Fruit fly (Drosophila melanogaster) whole organism, embryonic: ENCODE data around the gene CG15403.

Experiments
- Antp ChIP-seq: fragments of 200-800 bp; sonication (Bioruptor generic); optimal IDR thresholded peaks from 3 replicates; lab custom pipeline; 2016; ENCODE audit warnings: missing biosample characterization, missing genetic modification characterization
- CG10267 ChIP-seq: fragments of 200-800 bp; sonication (Bioruptor generic); optimal IDR thresholded peaks from 2 replicates; lab custom pipeline; 2018; ENCODE audit warnings: missing biosample characterization, mild to moderate bottlenecking, missing genetic modification characterization, moderate library complexity
- CG10959 ChIP-seq: fragments of 200-800 bp; sonication (Bioruptor generic); IDR thresholded peaks from 2 replicates; pipeline ENCODE4 v1.3.6; 2022; ENCODE audit warnings: missing biosample characterization, missing genetic modification characterization
- CG10979 ChIP-seq: fragments of 200-800 bp; sonication (Bioruptor generic); optimal IDR thresholded peaks from 2 replicates; lab custom pipeline; 2018; ENCODE audit warnings: missing biosample characterization, mild to moderate bottlenecking, missing genetic modification characterization, moderate library complexity
- CG11504 ChIP-seq: fragments of 200-800 bp; sonication (Bioruptor generic); optimal IDR thresholded peaks from 3 replicates; lab custom pipeline; 2019; ENCODE audit warnings: missing biosample characterization, mild to moderate bottlenecking, missing genetic modification characterization, moderate library complexity
- CG14441 ChIP-seq: fragments of 200-800 bp; sonication (Bioruptor generic); IDR thresholded peaks from 2 replicates; pipeline ENCODE4 v1.3.6; 2022; ENCODE audit warnings: missing biosample characterization, missing genetic modification characterization
- CG15601 ChIP-seq: fragments of 200-800 bp; sonication (Bioruptor generic); optimal IDR thresholded peaks from 3 replicates; lab custom pipeline; 2019; ENCODE audit warnings: missing biosample characterization, mild to moderate bottlenecking, missing genetic modification characterization, moderate library complexity
- CG17359 ChIP-seq: fragments of 200-800 bp; sonication (Bioruptor generic); optimal IDR thresholded peaks from 3 replicates; lab custom pipeline; 2018; ENCODE audit warnings: missing biosample characterization, mild to moderate bottlenecking, missing genetic modification characterization, moderate library complexity
- CG17361 ChIP-seq: fragments of 200-800 bp; sonication (Bioruptor generic); IDR thresholded peaks from 3 replicates; pipeline ENCODE4 v1.3.6; 2022; ENCODE audit warnings: missing biosample characterization, missing genetic modification characterization
- CG18262 ChIP-seq: fragments of 200-800 bp; optimal IDR thresholded peaks from 3 replicates; lab custom pipeline; 2019; ENCODE audit warnings: missing biosample characterization, mild to moderate bottlenecking, missing genetic modification characterization, moderate library complexity
- CG2678 ChIP-seq: fragments of 200-800 bp; sonication (Bioruptor generic); optimal IDR thresholded peaks from 3 replicates; lab custom pipeline; 2019; ENCODE audit warnings: missing biosample characterization, mild to moderate bottlenecking, missing genetic modification characterization, moderate library complexity
- CG2712 ChIP-seq: fragments of 200-800 bp; optimal IDR thresholded peaks from 3 replicates; lab custom pipeline; 2019; ENCODE audit warnings: missing biosample characterization, mild to moderate bottlenecking, missing genetic modification characterization, moderate library complexity
- CG31441 ChIP-seq: fragments of 200-800 bp; sonication (Bioruptor generic); IDR thresholded peaks from 2 replicates; pipeline ENCODE4 v1.3.6; 2022; ENCODE audit warnings: missing biosample characterization, missing genetic modification characterization
- CG32532 ChIP-seq: fragments of 200-800 bp; sonication (Bioruptor generic); IDR thresholded peaks from 2 replicates; pipeline ENCODE4 v1.3.6; 2022; ENCODE audit warnings: missing biosample characterization, missing genetic modification characterization
- CG34422 ChIP-seq: fragments of 200-800 bp; sonication (Bioruptor generic); IDR thresholded peaks from 3 replicates; pipeline ENCODE4 v1.3.6; 2022; ENCODE audit warnings: missing biosample characterization, missing genetic modification characterization
- CG4424 ChIP-seq: fragments of 200-800 bp; sonication (Bioruptor generic); optimal IDR thresholded peaks from 3 replicates; lab custom pipeline; 2016; ENCODE audit warnings: missing biosample characterization, missing genetic modification characterization
- CG6175 ChIP-seq: fragments of 200-800 bp; sonication (Bioruptor generic); IDR thresholded peaks from 3 replicates; pipeline ENCODE4 v1.3.6; 2022; ENCODE audit warnings: missing biosample characterization, missing genetic modification characterization
- D19A ChIP-seq: fragments of 200-800 bp; optimal IDR thresholded peaks from 3 replicates; lab custom pipeline; 2019; ENCODE audit warnings: missing biosample characterization, mild to moderate bottlenecking, missing genetic modification characterization, moderate library complexity
- Ets65A ChIP-seq: fragments of 200-800 bp; sonication (Bioruptor generic); peaks from one replicate; lab custom pipeline; 2016; ENCODE audit warnings: missing biosample characterization, missing genetic modification characterization
- Gug ChIP-seq: fragments of 200-800 bp; sonication (Bioruptor generic); IDR thresholded peaks from 4 replicates; pipeline ENCODE4 v1.3.6; 2022; ENCODE audit warnings: missing biosample characterization, missing genetic modification characterization
- H15 ChIP-seq: fragments of 200-800 bp; sonication (Bioruptor generic); IDR thresholded peaks from 3 replicates; pipeline ENCODE4 v1.3.6; 2022; ENCODE audit warnings: missing biosample characterization, missing genetic modification characterization
- H2.0 ChIP-seq: fragments of 200-800 bp; sonication (Bioruptor generic); IDR thresholded peaks from 2 replicates; pipeline ENCODE4 v1.3.6; 2022; ENCODE audit warnings: missing biosample characterization, missing genetic modification characterization
- Hr51 ChIP-seq, 2 experiments: fragments of 200-800 bp; sonication (Bioruptor generic); optimal IDR thresholded peaks; 2 replicates in 1 of 2; 3 replicates in 1 of 2; lab custom pipeline; 2016 to 2018; ENCODE audit warnings: missing biosample characterization in 2 of 2, missing genetic modification characterization in 2 of 2, mild to moderate bottlenecking in 1 of 2, moderate library complexity in 1 of 2
- Nf-YB ChIP-seq: fragments of 200-800 bp; sonication (Bioruptor generic); optimal IDR thresholded peaks from 3 replicates; lab custom pipeline; 2019; ENCODE audit warnings: missing biosample characterization, mild to moderate bottlenecking, missing genetic modification characterization, moderate library complexity
- Oli ChIP-seq: fragments of 200-800 bp; sonication (Bioruptor generic); optimal IDR thresholded peaks from 2 replicates; lab custom pipeline; 2018; ENCODE audit warnings: missing biosample characterization, mild to moderate bottlenecking, missing genetic modification characterization, moderate library complexity
- Optix ChIP-seq: fragments of 200-800 bp; sonication (Bioruptor generic); IDR thresholded peaks from 3 replicates; pipeline ENCODE4 v1.3.6; 2022; ENCODE audit warnings: missing biosample characterization, missing genetic modification characterization
- Rx ChIP-seq: fragments of 200-800 bp; sonication (Bioruptor generic); IDR thresholded peaks from 2 replicates; pipeline ENCODE4 v1.3.6; 2022; ENCODE audit warnings: missing biosample characterization, missing genetic modification characterization
- Xrp1 ChIP-seq: fragments of 200-800 bp; sonication (Bioruptor generic); IDR thresholded peaks from 2 replicates; pipeline ENCODE4 v1.3.6; 2022; ENCODE audit warnings: missing biosample characterization, missing genetic modification characterization
- bab2 ChIP-seq: fragments of 200-800 bp; sonication (Bioruptor generic); optimal IDR thresholded peaks from 2 replicates; lab custom pipeline; 2016; ENCODE audit warnings: missing biosample characterization, missing genetic modification characterization
- croc ChIP-seq: fragments of 200-800 bp; sonication (Bioruptor generic); conservative IDR thresholded peaks from 3 replicates; pipeline ENCODE4 v1.3.6; 2022; ENCODE audit warnings: missing biosample characterization, missing genetic modification characterization
- dysf ChIP-seq: fragments of 200-800 bp; sonication (Bioruptor generic); IDR thresholded peaks from 3 replicates; pipeline ENCODE4 v1.3.6; 2022; ENCODE audit warnings: missing biosample characterization, missing genetic modification characterization
- eve ChIP-seq, 2 experiments: fragments of >200 bp; optimal IDR thresholded peaks; 2 replicates each; lab custom pipeline; 2017; ENCODE audit warnings: missing biosample characterization in 2 of 2, missing genetic modification characterization in 2 of 2
- fd64A ChIP-seq: fragments of 200-800 bp; sonication (Bioruptor generic); optimal IDR thresholded peaks from 3 replicates; lab custom pipeline; 2018; ENCODE audit warnings: missing biosample characterization, mild to moderate bottlenecking, missing genetic modification characterization
- fd96Cb ChIP-seq: fragments of 200-800 bp; sonication (Bioruptor generic); optimal IDR thresholded peaks from 2 replicates; lab custom pipeline; 2018; ENCODE audit warnings: missing biosample characterization, mild to moderate bottlenecking, missing genetic modification characterization, moderate library complexity
- gt ChIP-seq: fragments of 200-800 bp; sonication (Bioruptor generic); IDR thresholded peaks from 2 replicates; pipeline ENCODE4 v1.3.6; 2022; ENCODE audit warnings: missing biosample characterization, missing genetic modification characterization
- hkb ChIP-seq, 2 experiments: fragments of 200-800 bp in 1 of 2; fragments of >200 bp in 1 of 2; sonication (Bioruptor generic) in 1 of 2; IDR thresholded peaks in 1 of 2; optimal IDR thresholded peaks in 1 of 2; 2 replicates each; pipeline versions ENCODE4 v1.3.6 to Lab custom; 2017 to 2022; ENCODE audit warnings: missing biosample characterization in 1 of 2, missing genetic modification characterization in 1 of 2
- kah ChIP-seq: fragments of 200-800 bp; sonication (Bioruptor generic); optimal IDR thresholded peaks from 2 replicates; lab custom pipeline; 2018; ENCODE audit warnings: missing biosample characterization, mild to moderate bottlenecking, missing genetic modification characterization
- lilli ChIP-seq: fragments of 200-800 bp; sonication (Bioruptor generic); optimal IDR thresholded peaks from 3 replicates; lab custom pipeline; 2016; ENCODE audit warnings: missing biosample characterization, missing genetic modification characterization
- pan ChIP-seq, 4 experiments: fragments of >200 bp in 3 of 4; fragments of 200-800 bp in 1 of 4; sonication (Bioruptor generic) in 1 of 4; optimal IDR thresholded peaks in 3 of 4; IDR thresholded peaks in 1 of 4; 2 replicates each; pipeline versions ENCODE4 v1.3.6 to Lab custom; 2017 to 2022; ENCODE audit warnings: missing biosample characterization in 2 of 4, missing genetic modification characterization in 2 of 4, mixed read lengths in 1 of 4
- phol ChIP-seq: fragments of 200-800 bp; sonication (Bioruptor generic); optimal IDR thresholded peaks from 3 replicates; lab custom pipeline; 2018; ENCODE audit warnings: missing biosample characterization, mild to moderate bottlenecking, missing genetic modification characterization, moderate library complexity
- pnt ChIP-seq: fragments of 200-800 bp; sonication (Bioruptor generic); optimal IDR thresholded peaks from 3 replicates; lab custom pipeline; 2016; ENCODE audit warnings: missing biosample characterization, missing genetic modification characterization
- ranshi ChIP-seq: fragments of 200-800 bp; sonication (Bioruptor generic); IDR thresholded peaks from 2 replicates; pipeline ENCODE4 v1.3.6; 2022; ENCODE audit warnings: missing biosample characterization, missing genetic modification characterization
- row ChIP-seq: fragments of 200-800 bp; sonication (Bioruptor generic); IDR thresholded peaks from 3 replicates; pipeline ENCODE4 v1.3.6; 2022; ENCODE audit warnings: missing biosample characterization, missing genetic modification characterization
- schlank ChIP-seq: fragments of 200-800 bp; sonication (Bioruptor generic); optimal IDR thresholded peaks from 2 replicates; lab custom pipeline; 2018; ENCODE audit warnings: missing biosample characterization, mild to moderate bottlenecking, missing genetic modification characterization
- sisA ChIP-seq: fragments of 200-800 bp; sonication (Bioruptor generic); IDR thresholded peaks from 2 replicates; pipeline ENCODE4 v1.3.6; 2022; ENCODE audit warnings: missing biosample characterization, missing genetic modification characterization
- slou ChIP-seq: fragments of 200-800 bp; sonication (Bioruptor generic); optimal IDR thresholded peaks from 3 replicates; lab custom pipeline; 2016; ENCODE audit warnings: missing biosample characterization, missing genetic modification characterization
- tin ChIP-seq: fragments of 200-800 bp; sonication (Bioruptor generic); optimal IDR thresholded peaks from 3 replicates; lab custom pipeline; 2016; ENCODE audit warnings: missing biosample characterization, missing genetic modification characterization
- z ChIP-seq: fragments of 200-800 bp; sonication (Bioruptor generic); IDR thresholded peaks from 3 replicates; pipeline ENCODE4 v1.3.6; 2022; ENCODE audit warnings: missing biosample characterization, missing genetic modification characterization
- zfh1 ChIP-seq: fragments of 200-800 bp; sonication (Bioruptor generic); IDR thresholded peaks from 3 replicates; pipeline ENCODE4 v1.3.6; 2022; ENCODE audit warnings: missing biosample characterization, missing genetic modification characterization

The CG15403 gene

dm6 chr2L:3105895-3106294 lies 22.5 kb upstream of the CG15403 start (continued):
- TF ChIP-seq Antp = peak; percentile 16
- TF ChIP-seq zfh1 = 0 out of 3 replicates have a peak, but pooled peaks have one; percentile 13
- peak; percentile 33; the same call in 1 of the 2 replicates for TF ChIP-seq CG32532 (GFP tag; lab: Robert Waterston, UW)
- peak; percentile 7 for TF ChIP-seq CG10267
- peak; percentile 21 for TF ChIP-seq Oli (tag; lab: Kevin White, UChicago)
- TF ChIP-seq CG17359 (tag; lab: Kevin White, UChicago) = peak; percentile 33
- TF ChIP-seq eve (GFP tag; optimal IDR thresholded peaks at IDR 0.05; lab: Kevin White, UChicago) = peak in 1 of 2 experiments; percentile 15
- TF ChIP-seq fd96Cb (tag; lab: Kevin White, UChicago) = peak; percentile 15
- TF ChIP-seq phol (tag; lab: Kevin White, UChicago) = peak; percentile 52
- TF ChIP-seq CG10979 = peak; percentile 54
- TF ChIP-seq pnt (GFP tag; lab: Kevin White, UChicago) = peak; percentile 21
- no peak for TF ChIP-seq croc
- 0 out of 3 replicates have a peak, but pooled peaks have one; percentile 40 for TF ChIP-seq H15 (GFP tag; lab: Robert Waterston, UW)
- TF ChIP-seq fd64A = no peak
- TF ChIP-seq D19A (tag; lab: Kevin White, UChicago) = peak; percentile 2
- TF ChIP-seq row (GFP tag; lab: Robert Waterston, UW) = peak; percentile 42
- peak; percentile 4 for TF ChIP-seq bab2 (GFP tag; lab: Kevin White, UChicago)
- TF ChIP-seq CG10959 = 0 out of 2 replicates have a peak, but pooled peaks have one; percentile 9
- TF ChIP-seq dysf (GFP tag; lab: Robert Waterston, UW) = no peak
- peak; percentile 50 for TF ChIP-seq CG14441 (GFP tag; lab: Robert Waterston, UW)
- no peak for TF ChIP-seq slou (GFP tag; lab: Kevin White, UChicago)
- TF ChIP-seq CG2712 = peak; percentile 52
- TF ChIP-seq tin (GFP tag; lab: Kevin White, UChicago) = peak; percentile 16
- TF ChIP-seq kah (GFP tag; lab: Kevin White, UChicago) = no peak
- 0 out of 3 replicates have a peak, but pooled peaks have one; percentile 36 for TF ChIP-seq CG17361 (GFP tag; lab: Robert Waterston, UW)
- no peak for TF ChIP-seq schlank (tag; lab: Kevin White, UChicago)
- peak; percentile 6 for TF ChIP-seq lilli (GFP tag; lab: Kevin White, UChicago)
- TF ChIP-seq Ets65A (GFP tag; lab: Kevin White, UChicago) = peak; percentile 93
- peak; percentile 1 for TF ChIP-seq CG15601
- TF ChIP-seq gt (GFP tag; lab: Robert Waterston, UW) = 0 out of 2 replicates have a peak, but pooled peaks have one; percentile 10
- no peak for TF ChIP-seq hkb (optimal IDR thresholded peaks at IDR 0.05; lab: Kevin White, UChicago)
- TF ChIP-seq hkb (GFP tag; IDR thresholded peaks at IDR 0.05; lab: Robert Waterston, UW) = peak; percentile 43; the same call in 1 of the 2 replicates
- peak; percentile 50 for TF ChIP-seq CG11504 (tag; lab: Kevin White, UChicago)
- no peak for TF ChIP-seq Nf-YB
- TF ChIP-seq sisA = peak; percentile 50
- TF ChIP-seq Gug (GFP tag; lab: Robert Waterston, UW) = peak; percentile 55; the same call in 3 of the 4 replicates
- no peak for TF ChIP-seq CG6175 (GFP tag; lab: Robert Waterston, UW)
- TF ChIP-seq CG4424 (GFP tag; lab: Kevin White, UChicago) = peak; percentile 44
- no peak for TF ChIP-seq pan (optimal IDR thresholded peaks at IDR 0.05; lab: Kevin White, UChicago)
- peak in 1 of 2 experiments; percentile 40 for TF ChIP-seq pan (GFP tag; optimal IDR thresholded peaks at IDR 0.05 in 1 of 2, IDR thresholded peaks at IDR 0.05 in 1 of 2)
- no peak for TF ChIP-seq z (GFP tag; lab: Robert Waterston, UW)
- peak; percentile 37; the same call in 1 of the 2 replicates for TF ChIP-seq H2.0
- peak; percentile 40 for TF ChIP-seq CG2678 (tag; lab: Kevin White, UChicago)
- TF ChIP-seq CG18262 = peak; percentile 42
- TF ChIP-seq Xrp1 (GFP tag; lab: Robert Waterston, UW) = peak; percentile 65; the same call in 1 of the 2 replicates
- TF ChIP-seq Rx (GFP tag; lab: Robert Waterston, UW) = 0 out of 2 replicates have a peak, but pooled peaks have one; percentile 7
- peak; percentile 58; the same call in 2 of the 3 replicates for TF ChIP-seq CG34422 (GFP tag; lab: Robert Waterston, UW)
- TF ChIP-seq Optix (GFP tag; lab: Robert Waterston, UW) = peak; percentile 39; the same call in 1 of the 3 replicates
- peak; percentile 18; the same call in 1 of the 2 replicates for TF ChIP-seq ranshi (GFP tag; lab: Robert Waterston, UW)
- TF ChIP-seq CG31441 (GFP tag; lab: Robert Waterston, UW) = peak; percentile 42; the same call in 1 of the 2 replicates
- TF ChIP-seq Hr51 (GFP tag; optimal IDR thresholded peaks at IDR 0.05; lab: Kevin White, UChicago) = peak in 1 of 2 experiments; percentile 42
